Worm (Caenorhabditis elegans) whole organism, mixed stage, embryonic: ENCODE results near the gene lin-3.

ENCODE experiments used
- blmp-1 ChIP-seq: fragments of 150-350 bp; optimal IDR thresholded peaks from 2 replicates; lab custom pipeline; 2014; ENCODE audit warnings: missing biosample characterization, missing genetic modification characterization
- ceh-39 ChIP-seq: fragments of 150-350 bp; optimal IDR thresholded peaks from 2 replicates; lab custom pipeline; 2014; ENCODE audit warnings: missing biosample characterization, missing genetic modification characterization
- ceh-43 ChIP-seq: fragments of 200-800 bp; sonication (Bioruptor generic); optimal IDR thresholded peaks from 2 replicates; lab custom pipeline; 2018; ENCODE audit warnings: mild to moderate bottlenecking, missing genetic modification characterization, moderate library complexity, missing compliant biosample characterization
- ceh-83 ChIP-seq: fragments of 200-800 bp; sonication (Bioruptor generic); optimal IDR thresholded peaks from 2 replicates; lab custom pipeline; 2018; ENCODE audit warnings: mild to moderate bottlenecking, missing genetic modification characterization, missing compliant biosample characterization
- ces-1 ChIP-seq: fragments of 150-350 bp; optimal IDR thresholded peaks from 2 replicates; lab custom pipeline; 2014; ENCODE audit warnings: missing biosample characterization, missing genetic modification reagents, missing genetic modification characterization
- cnd-1 ChIP-seq: fragments of 200-800 bp; sonication (Bioruptor generic); optimal IDR thresholded peaks from 2 replicates; lab custom pipeline; 2018; ENCODE audit warnings: mild to moderate bottlenecking, missing genetic modification characterization, missing compliant biosample characterization
- drap-1 ChIP-seq: fragments of 200-800 bp; sonication (Bioruptor generic); optimal IDR thresholded peaks from 3 replicates; lab custom pipeline; 2018; ENCODE audit warnings: mild to moderate bottlenecking, missing genetic modification characterization, missing compliant biosample characterization
- elt-1 ChIP-seq: sonication (generic microtip); optimal IDR thresholded peaks from 2 replicates; lab custom pipeline; 2017; ENCODE audit warnings: missing genetic modification characterization, mild to moderate bottlenecking, missing compliant biosample characterization, antibody characterized with exemption, moderate library complexity, borderline replicate concordance; ENCODE audit not compliant: insufficient read depth
- elt-3 ChIP-seq: fragments of 150-350 bp; optimal IDR thresholded peaks from 2 replicates; lab custom pipeline; 2014; ENCODE audit warnings: missing biosample characterization, missing genetic modification characterization
- flh-1 ChIP-seq: fragments of 200-800 bp; sonication (Bioruptor generic); optimal IDR thresholded peaks from 2 replicates; lab custom pipeline; 2018; ENCODE audit warnings: mild to moderate bottlenecking, missing genetic modification characterization, moderate library complexity, missing compliant biosample characterization
- ham-2 ChIP-seq: fragments of 200-800 bp; sonication (Bioruptor generic); optimal IDR thresholded peaks from 2 replicates; lab custom pipeline; 2018; ENCODE audit warnings: mild to moderate bottlenecking, missing genetic modification characterization, missing compliant biosample characterization
- hlh-1 ChIP-seq: fragments of 150-350 bp; optimal IDR thresholded peaks from 2 replicates; lab custom pipeline; 2014; ENCODE audit warnings: missing biosample characterization, missing genetic modification reagents, missing genetic modification characterization
- lin-13 ChIP-seq: fragments of 150-350 bp; optimal IDR thresholded peaks from 2 replicates; lab custom pipeline; 2014; ENCODE audit warnings: missing biosample characterization, missing genetic modification characterization
- lin-32 ChIP-seq: fragments of 200-800 bp; sonication (Bioruptor generic); optimal IDR thresholded peaks from 2 replicates; lab custom pipeline; 2018; ENCODE audit warnings: mild to moderate bottlenecking, missing genetic modification characterization, missing compliant biosample characterization
- lsy-2 ChIP-seq: fragments of 150-350 bp; optimal IDR thresholded peaks from 2 replicates; lab custom pipeline; 2014; ENCODE audit warnings: missing biosample characterization, missing genetic modification characterization
- mab-5 ChIP-seq: fragments of 150-350 bp; optimal IDR thresholded peaks from 2 replicates; lab custom pipeline; 2014; ENCODE audit warnings: missing biosample characterization, missing genetic modification characterization
- mep-1 ChIP-seq: fragments of 150-350 bp; optimal IDR thresholded peaks from 2 replicates; lab custom pipeline; 2017; ENCODE audit warnings: missing biosample characterization, missing genetic modification reagents, missing genetic modification characterization, inconsistent platforms
- mls-2 ChIP-seq: sonication (generic microtip); optimal IDR thresholded peaks from 2 replicates; lab custom pipeline; 2016; ENCODE audit warnings: mild to moderate bottlenecking, missing genetic modification characterization, moderate library complexity, missing compliant biosample characterization
- nhr-12 ChIP-seq: fragments of 150-350 bp; optimal IDR thresholded peaks from 2 replicates; lab custom pipeline; 2014; ENCODE audit warnings: missing biosample characterization, missing genetic modification characterization
- nhr-2 ChIP-seq: fragments of 150-350 bp; optimal IDR thresholded peaks from 2 replicates; lab custom pipeline; 2014; ENCODE audit warnings: missing biosample characterization, missing genetic modification characterization
- nhr-237 ChIP-seq: fragments of 150-350 bp; optimal IDR thresholded peaks from 2 replicates; lab custom pipeline; 2014; ENCODE audit warnings: missing biosample characterization, missing genetic modification characterization
- nhr-28 ChIP-seq: fragments of 150-350 bp; optimal IDR thresholded peaks from 2 replicates; lab custom pipeline; 2014; ENCODE audit warnings: missing biosample characterization, missing genetic modification characterization
- pha-4 ChIP-seq: fragments of 150-350 bp; optimal IDR thresholded peaks from 2 replicates; lab custom pipeline; 2018; ENCODE audit warnings: missing biosample characterization, missing genetic modification reagents, missing genetic modification characterization
- sem-2 ChIP-seq: fragments of 200-800 bp; sonication (Bioruptor generic); optimal IDR thresholded peaks from 2 replicates; lab custom pipeline; 2018; ENCODE audit warnings: mild to moderate bottlenecking, missing genetic modification characterization, missing compliant biosample characterization
- snpc-4 ChIP-seq: fragments of 150-350 bp; optimal IDR thresholded peaks from 2 replicates; lab custom pipeline; 2014; ENCODE audit warnings: missing biosample characterization, missing genetic modification characterization
- sptf-1 ChIP-seq: sonication (generic microtip); optimal IDR thresholded peaks from 2 replicates; lab custom pipeline; 2017; ENCODE audit warnings: mild to moderate bottlenecking, missing genetic modification characterization, moderate library complexity, missing compliant biosample characterization
- tbx-8 ChIP-seq: fragments of 200-800 bp; sonication (Bioruptor generic); optimal IDR thresholded peaks from 2 replicates; lab custom pipeline; 2018; ENCODE audit warnings: mild to moderate bottlenecking, missing genetic modification characterization, moderate library complexity, missing compliant biosample characterization
- unc-120 ChIP-seq: sonication (generic microtip); optimal IDR thresholded peaks from 2 replicates; lab custom pipeline; 2017; ENCODE audit warnings: missing genetic modification characterization, missing compliant biosample characterization; ENCODE audit not compliant: poor library complexity, severe bottlenecking
- unc-39 ChIP-seq: fragments of 150-350 bp; optimal IDR thresholded peaks from 2 replicates; lab custom pipeline; 2014; ENCODE audit warnings: missing biosample characterization, missing genetic modification characterization
- unc-62 ChIP-seq: fragments of 150-350 bp; optimal IDR thresholded peaks from 2 replicates; lab custom pipeline; 2014; ENCODE audit warnings: missing biosample characterization, missing genetic modification reagents, missing genetic modification characterization
- zip-8 ChIP-seq: fragments of 150-350 bp; optimal IDR thresholded peaks from 2 replicates; lab custom pipeline; 2014; ENCODE audit warnings: missing biosample characterization, missing genetic modification characterization
- ztf-11 ChIP-seq: fragments of 150-350 bp; optimal IDR thresholded peaks from 2 replicates; lab custom pipeline; 2014; ENCODE audit warnings: missing biosample characterization, missing genetic modification characterization

Gene lin-3

DNA sequence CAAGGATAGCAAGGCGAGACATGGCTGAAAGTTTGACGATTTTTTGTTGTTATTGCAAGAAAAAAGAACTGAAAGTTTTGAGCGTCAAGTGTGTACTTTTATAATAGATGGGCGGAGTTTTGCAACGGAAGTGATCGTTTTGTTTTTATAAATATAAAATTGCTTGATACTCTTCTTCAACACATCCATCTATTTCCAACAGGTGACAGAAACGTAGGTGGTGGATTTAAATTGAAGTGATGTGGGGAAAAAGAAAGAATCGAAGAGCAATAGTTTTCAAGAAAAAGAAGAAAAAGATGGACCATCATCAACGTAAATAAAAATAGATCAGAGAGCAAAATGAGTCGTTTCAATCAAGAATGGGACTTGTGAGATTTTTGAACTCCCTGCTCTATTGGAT is 12.9 kb downstream of the lin-3 start, which contains the start of gene ttr-17:
TSS of gene ttr-17 (minus strand) at position 24 of the 400 bp plus-strand sequence.
- TF ChIP-seq snpc-4 (tag; lab: Kevin White, UChicago) (no peak), unc-62 (GFP tag; lab: Kevin White, UChicago) (peak; percentile 52)

DNA sequence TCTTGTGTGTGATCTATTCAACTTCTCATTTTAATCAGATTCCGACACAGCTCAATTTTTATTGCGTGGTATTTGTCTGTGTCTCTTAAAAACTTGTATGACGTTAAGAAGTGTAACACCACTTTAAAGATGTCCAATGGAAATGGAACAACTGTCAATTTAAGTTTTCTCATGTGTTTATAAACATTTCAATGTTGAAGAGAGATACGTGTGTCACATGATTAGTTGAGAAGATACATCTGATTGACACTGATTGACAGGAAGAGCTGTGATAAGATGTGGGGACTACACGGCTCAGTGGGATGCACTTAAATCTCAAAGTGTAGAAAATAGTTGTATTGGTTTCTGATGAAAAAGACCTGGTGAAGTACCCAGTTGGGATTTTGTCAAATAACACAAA is 14.2 kb downstream of the lin-3 start:
- peak; percentile 57 for TF ChIP-seq unc-120 (tag; lab: Kevin White, UChicago)
- TF ChIP-seq mab-5 (tag; lab: Kevin White, UChicago) = peak; percentile 62
- peak; percentile 68 for TF ChIP-seq hlh-1 (tag; lab: Kevin White, UChicago)
- TF ChIP-seq snpc-4 (tag; lab: Kevin White, UChicago) = no peak
- peak; percentile 100 for TF ChIP-seq unc-62 (GFP tag; lab: Kevin White, UChicago)
- no peak for TF ChIP-seq ztf-11 (tag; lab: Kevin White, UChicago)

DNA sequence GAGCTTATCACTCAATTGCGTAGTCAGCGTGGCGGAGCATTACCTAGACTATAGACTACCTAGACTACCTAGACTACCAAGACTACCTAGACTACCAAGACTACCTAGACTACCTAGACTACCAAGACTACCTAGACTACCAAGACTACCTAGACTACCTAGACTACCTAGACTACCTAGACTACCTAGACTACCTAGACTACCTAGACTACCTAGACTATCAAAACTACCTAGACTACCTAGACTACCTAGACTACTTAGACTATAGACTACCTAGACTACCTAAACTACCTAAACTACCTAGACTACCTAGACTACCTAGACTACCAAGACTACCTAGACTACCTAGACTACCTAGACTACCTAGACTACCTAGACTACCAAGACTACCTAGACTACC is 16.8 kb downstream of the lin-3 start:
- TF ChIP-seq sptf-1 (tag; lab: Kevin White, UChicago) (peak; percentile 80), tbx-8 (GFP tag; lab: Kevin White, UChicago) (peak; percentile 16)
- TF ChIP-seq, all 35 proteins: peak for 2; not testable (repeated sequence) for 33

DNA sequence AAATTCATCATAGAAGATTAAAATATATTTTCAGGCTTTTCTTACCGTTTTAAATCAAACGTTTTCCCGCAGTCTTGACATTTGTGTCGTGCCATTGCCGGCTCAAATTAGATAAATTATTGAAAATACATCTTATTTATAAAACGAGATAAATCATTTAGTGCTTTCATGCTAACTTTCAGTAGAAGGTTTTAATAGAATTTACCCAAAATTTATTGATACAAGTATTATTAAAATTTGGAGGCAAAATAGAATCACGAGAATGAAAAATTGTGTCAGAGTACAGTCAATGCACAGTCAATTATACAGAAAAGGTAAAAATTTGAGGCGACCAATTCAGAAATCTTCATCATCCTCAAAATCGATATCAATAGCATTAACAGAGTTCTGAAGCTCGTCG is 24.4 kb downstream of the lin-3 start, which contains the start of gene Y5F2A.4:
TSS of gene Y5F2A.4 (minus strand) at position 101 of the 400 bp plus-strand sequence.
- TF ChIP-seq ceh-39 (tag; lab: Kevin White, UChicago) (no peak), lin-32 (GFP tag; lab: Kevin White, UChicago) (no peak), blmp-1 (no peak), sptf-1 (tag; lab: Kevin White, UChicago) (no peak), nhr-237 (tag; lab: Kevin White, UChicago) (no peak), cnd-1 (tag; lab: Kevin White, UChicago) (no peak), ztf-11 (tag; lab: Kevin White, UChicago) (no peak)

DNA sequence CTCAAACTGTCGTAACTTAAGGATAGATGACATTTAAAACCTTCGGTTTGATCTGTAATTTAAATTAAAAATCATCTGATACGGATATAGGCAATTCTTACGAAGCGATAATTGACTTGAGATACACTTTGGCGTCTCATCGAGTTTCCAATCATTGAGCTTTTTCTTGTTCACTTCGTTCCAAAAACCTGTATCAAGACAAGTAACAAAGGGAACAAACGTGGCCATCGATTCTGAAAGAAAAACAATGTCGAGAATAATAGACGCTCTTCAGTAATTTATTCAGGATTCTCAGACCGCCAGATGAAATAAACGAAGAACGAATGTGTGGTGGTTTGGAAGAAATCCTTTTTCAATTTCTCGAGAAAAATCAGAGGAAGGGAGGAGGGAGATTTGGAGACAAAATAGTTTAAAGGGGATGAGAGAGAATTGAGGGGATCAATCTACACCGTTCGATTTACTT is 26.7 kb downstream of the lin-3 start, which contains the start of gene atg-7:
TSS of gene atg-7 (minus strand) at position 233 of the 463 bp plus-strand sequence.
- TF ChIP-seq ceh-39 (tag; lab: Kevin White, UChicago) = no peak
- TF ChIP-seq ces-1 (GFP tag; lab: Kevin White, UChicago) = peak; percentile 14
- TF ChIP-seq cnd-1 (tag; lab: Kevin White, UChicago) = no peak
- TF ChIP-seq unc-120 (tag; lab: Kevin White, UChicago) = no peak
- no peak for TF ChIP-seq tbx-8 (GFP tag; lab: Kevin White, UChicago)
- no peak for TF ChIP-seq nhr-28 (tag; lab: Kevin White, UChicago)
- no peak for TF ChIP-seq lin-32 (GFP tag; lab: Kevin White, UChicago)
- TF ChIP-seq nhr-237 (tag; lab: Kevin White, UChicago) = no peak
- no peak for TF ChIP-seq hlh-1 (tag; lab: Kevin White, UChicago)
- TF ChIP-seq, all 35 proteins: peak for 1

DNA sequence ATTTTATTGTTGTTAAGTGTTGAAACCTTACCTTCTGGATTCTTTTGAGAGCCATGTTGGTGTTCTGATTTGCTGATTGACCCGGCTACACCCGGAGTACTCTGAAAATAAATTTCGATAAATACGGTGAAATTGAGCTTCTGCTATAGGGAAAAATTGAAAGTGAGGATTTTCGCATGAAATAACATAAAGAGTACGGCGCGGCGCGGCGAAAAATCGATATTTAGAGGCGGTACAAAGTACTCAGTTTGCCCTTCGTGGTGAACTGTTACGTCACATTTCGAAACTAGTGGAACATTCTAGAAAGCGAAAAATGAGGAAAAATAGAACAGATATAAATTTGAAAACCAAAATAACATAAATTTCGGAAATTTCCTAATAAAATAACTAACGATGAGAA is 28.0 kb downstream of the lin-3 start, which contains the start of gene let-70:
TSS of gene let-70 (minus strand) at position 101 of the 400 bp plus-strand sequence.
- no peak for TF ChIP-seq ztf-11 (tag; lab: Kevin White, UChicago)
- peak; percentile 14 for TF ChIP-seq zip-8
- TF ChIP-seq lin-32 (GFP tag; lab: Kevin White, UChicago) = no peak
- TF ChIP-seq, all 35 proteins: peak for 1

DNA sequence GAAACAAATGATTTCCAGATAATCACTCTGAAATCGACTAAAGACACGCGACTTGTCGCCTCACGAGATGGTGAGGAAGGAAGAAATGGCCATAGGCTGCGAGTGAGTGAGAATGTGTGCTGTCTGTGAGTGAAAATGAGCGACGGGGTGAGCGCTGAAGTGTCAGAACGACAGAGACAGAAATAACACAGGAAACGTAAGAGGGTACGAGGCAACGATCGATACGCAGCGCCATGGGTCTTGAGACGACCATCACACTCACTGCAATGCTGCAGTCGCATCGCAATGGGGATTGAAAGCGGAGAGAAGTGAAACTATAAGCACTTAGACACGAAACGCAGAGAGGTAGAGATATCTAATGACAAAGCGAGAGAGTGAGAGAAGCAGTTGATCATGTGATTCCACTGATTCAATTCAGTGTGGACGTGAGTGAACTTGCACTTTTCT is 28.7 kb downstream of the lin-3 start:
- TF ChIP-seq drap-1 (GFP tag; lab: Kevin White, UChicago) = peak; percentile 72
- no peak for TF ChIP-seq ceh-39 (tag; lab: Kevin White, UChicago)
- TF ChIP-seq sem-2 (GFP tag; lab: Kevin White, UChicago) = no peak
- no peak for TF ChIP-seq nhr-28 (tag; lab: Kevin White, UChicago)
- TF ChIP-seq unc-120 (tag; lab: Kevin White, UChicago) = peak; percentile 67
- no peak for TF ChIP-seq snpc-4 (tag; lab: Kevin White, UChicago)
- TF ChIP-seq mab-5 (tag; lab: Kevin White, UChicago) = no peak
- TF ChIP-seq nhr-2 = no peak
- no peak for TF ChIP-seq lin-32 (GFP tag; lab: Kevin White, UChicago)
- no peak for TF ChIP-seq ceh-43
- TF ChIP-seq flh-1 (GFP tag; lab: Kevin White, UChicago) = no peak
- peak; percentile 60 for TF ChIP-seq mls-2 (tag; lab: Kevin White, UChicago)
- no peak for TF ChIP-seq ceh-83 (GFP tag; lab: Kevin White, UChicago)
- TF ChIP-seq unc-62 (GFP tag; lab: Kevin White, UChicago) = peak; percentile 90
- peak; percentile 37 for TF ChIP-seq lin-13 (tag; lab: Kevin White, UChicago)
- TF ChIP-seq blmp-1 = peak; percentile 54
- TF ChIP-seq elt-1 (tag; lab: Kevin White, UChicago) = no peak
- peak; percentile 85 for TF ChIP-seq ham-2 (GFP tag; lab: Kevin White, UChicago)
- TF ChIP-seq cnd-1 (tag; lab: Kevin White, UChicago) = peak; percentile 5
- TF ChIP-seq nhr-237 (tag; lab: Kevin White, UChicago) = peak; percentile 88
- peak; percentile 69 for TF ChIP-seq ztf-11 (tag; lab: Kevin White, UChicago)
- peak; percentile 95 for TF ChIP-seq ces-1 (GFP tag; lab: Kevin White, UChicago)
- peak; percentile 81 for TF ChIP-seq lsy-2 (tag; lab: Kevin White, UChicago)
- TF ChIP-seq mep-1 = peak; percentile 82
- no peak for TF ChIP-seq nhr-12 (tag; lab: Kevin White, UChicago)
- TF ChIP-seq pha-4 = peak; percentile 83
- no peak for TF ChIP-seq unc-39
- no peak for TF ChIP-seq tbx-8 (GFP tag; lab: Kevin White, UChicago)
- TF ChIP-seq elt-3 (tag; lab: Kevin White, UChicago) = peak; percentile 13
